Worm (Caenorhabditis elegans) whole organism, L4/young adult: ENCODE results near the gene sre-37.

Source experiments
- W03F9.2 ChIP-seq: fragments of 150-350 bp; optimal IDR thresholded peaks from 2 replicates; lab custom pipeline; 2014; ENCODE audit warnings: missing biosample characterization, missing genetic modification characterization
- dao-5 ChIP-seq: sonication (generic microtip); optimal IDR thresholded peaks from 2 replicates; lab custom pipeline; 2016; ENCODE audit warnings: missing genotype, missing genetic modification characterization, moderate library complexity, missing compliant biosample characterization
- him-1 ChIP-seq: sonication (generic microtip); optimal IDR thresholded peaks from 2 replicates; lab custom pipeline; 2016; ENCODE audit warnings: missing genotype, missing genetic modification reagents, missing genetic modification characterization, missing compliant biosample characterization

- TF ChIP-seq dao-5 (tag; lab: Kevin White, UChicago), result no peak
- TF ChIP-seq him-1 (tag; lab: Kevin White, UChicago), result no peak
- TF ChIP-seq W03F9.2 (tag; lab: Kevin White, UChicago), result no peak
These were observed 28.4 kb downstream of the sre-37 start for ce11 chrII:12494067-12494477.
